Worm (Caenorhabditis elegans): ENCODE results near the gene T24H7.8.
A peak's percentile ranks its signal among the peaks of the same experiment; 100 is the strongest.

Gene T24H7.8

DNA sequence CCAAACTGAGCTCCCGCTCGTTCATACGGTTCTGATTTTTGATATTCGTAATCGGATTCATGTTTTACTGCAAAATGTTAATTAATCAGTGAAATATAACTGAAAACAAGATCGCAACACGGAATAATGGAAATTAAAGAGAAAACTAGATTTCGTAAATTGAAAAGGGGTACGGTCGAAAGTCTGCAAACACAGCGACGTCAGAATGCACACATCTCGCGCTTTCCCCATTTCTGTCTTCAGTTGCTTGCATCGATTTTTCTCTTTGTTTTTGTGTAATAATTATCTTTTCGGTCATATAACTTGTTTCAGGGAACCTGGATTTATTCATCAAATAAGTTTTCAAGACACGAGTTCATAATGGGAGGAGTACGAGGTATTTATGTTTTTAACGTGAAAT is 45.0 kb upstream of the T24H7.8 start, which contains the start of the genes rbmx-2 and C30B5.2 (continued):
- TF ChIP-seq zim-3 (tag; optimal IDR thresholded peaks at IDR 0.05) (no peak), fkh-3 (tag; optimal IDR thresholded peaks at IDR 0.05) (no peak), ztf-28 (GFP tag; IDR thresholded peaks at IDR 0.05) (no peak), F23B12.7 (tag; optimal IDR thresholded peaks at IDR 0.05; ENCODE audit: insufficient read depth) (peak; percentile 92), hsf-1 (GFP tag; IDR thresholded peaks at IDR 0.05) (no peak), unc-62 (GFP tag; optimal IDR thresholded peaks at IDR 0.05) (no peak), lsl-1 (GFP tag; optimal IDR thresholded peaks at IDR 0.05) (peak; percentile 60), Y95B8A.8 (GFP tag; IDR thresholded peaks at IDR 0.05) (no peak), C06A6.2 (GFP tag; conservative IDR thresholded peaks at IDR 0.05) (no peak), dox-1 (GFP tag; IDR thresholded peaks at IDR 0.05) (no peak), hlh-12 (tag; optimal IDR thresholded peaks at IDR 0.05) (no peak), hmg-1.2 (GFP tag; IDR thresholded peaks at IDR 0.05) (no peak), F37B4.10 (GFP tag; IDR thresholded peaks at IDR 0.05) (no peak), madf-6 (GFP tag; IDR thresholded peaks at IDR 0.05) (no peak), ets-4 (GFP tag; optimal IDR thresholded peaks at IDR 0.05) (no peak)

ce11 chrII:6198468-6198867 is 43.4 kb upstream of the T24H7.8 start, which contains the start of gene szy-4:
Gene szy-4, plus strand, starts transcription at chrII:6198696.
- TF ChIP-seq ceh-91 (GFP tag; IDR thresholded peaks at IDR 0.05) = peak; percentile 40; the same call in 1 of the 2 replicates
- no peak for TF ChIP-seq ceh-40 (GFP tag; IDR thresholded peaks at IDR 0.05)
- TF ChIP-seq attf-5 (GFP tag; optimal IDR thresholded peaks at IDR 0.05) = no peak
- TF ChIP-seq K11D2.4 (GFP tag; IDR thresholded peaks at IDR 0.05) = no peak
- peak; percentile 71 for TF ChIP-seq madf-8 (GFP tag; conservative IDR thresholded peaks at IDR 0.05)
- peak; percentile 86 for TF ChIP-seq lsl-1 (GFP tag; optimal IDR thresholded peaks at IDR 0.05)
- peak; percentile 68 for TF ChIP-seq xnd-1 (tag; optimal IDR thresholded peaks at IDR 0.05)
- TF ChIP-seq nhr-179 (tag; optimal IDR thresholded peaks at IDR 0.05) = no peak
- no peak for TF ChIP-seq akir-1 (GFP tag; optimal IDR thresholded peaks at IDR 0.05)
- peak; percentile 86 for TF ChIP-seq F33H1.4 (GFP tag; IDR thresholded peaks at IDR 0.05)
- TF ChIP-seq lin-54 (GFP tag; optimal IDR thresholded peaks at IDR 0.05) = peak; percentile 54
- TF ChIP-seq him-1 (tag; optimal IDR thresholded peaks at IDR 0.05) = no peak
- peak; percentile 62 for TF ChIP-seq dpl-1 (GFP tag; optimal IDR thresholded peaks at IDR 0.05)
- no peak for TF ChIP-seq ceh-100 (GFP tag; IDR thresholded peaks at IDR 0.05)
- peak; percentile 53 for TF ChIP-seq D2030.7 (GFP tag; IDR thresholded peaks at IDR 0.05)
- no peak for TF ChIP-seq mel-28 (tag; optimal IDR thresholded peaks at IDR 0.05; ENCODE audit: borderline replicate concordance)
- TF ChIP-seq unc-130 (GFP tag; optimal IDR thresholded peaks at IDR 0.05) = peak; percentile 2
- TF ChIP-seq madf-3 (GFP tag; IDR thresholded peaks at IDR 0.05) = 0 out of 2 replicates have a peak, but pooled peaks have one; percentile 33
- TF ChIP-seq nhr-120 (GFP tag; IDR thresholded peaks at IDR 0.05) = no peak
- no peak for TF ChIP-seq Y79H2A.3 (GFP tag; conservative IDR thresholded peaks at IDR 0.05)
- no peak for TF ChIP-seq C17E4.6 (GFP tag; IDR thresholded peaks at IDR 0.05)
- no peak for TF ChIP-seq mxl-1 (tag; optimal IDR thresholded peaks at IDR 0.05)
- TF ChIP-seq F23B12.7 (tag; optimal IDR thresholded peaks at IDR 0.05; ENCODE audit: insufficient read depth) = peak; percentile 54
- peak; percentile 89 for TF ChIP-seq madf-6 (GFP tag; IDR thresholded peaks at IDR 0.05)
- TF ChIP-seq efl-1 (GFP tag; optimal IDR thresholded peaks at IDR 0.05) = peak; percentile 89

- TF ChIP-seq hrde-1 (tag; optimal IDR thresholded peaks at IDR 0.05; ENCODE audit: borderline replicate concordance) (no peak), madf-3 (GFP tag; IDR thresholded peaks at IDR 0.05) (0 out of 2 replicates have a peak, but pooled peaks have one; percentile 56)
These were observed 42.8 kb upstream of the T24H7.8 start for ce11 chrII:6199010-6199409.
